Worm (Caenorhabditis elegans): ENCODE results near the gene C02E7.10.

DNA sequence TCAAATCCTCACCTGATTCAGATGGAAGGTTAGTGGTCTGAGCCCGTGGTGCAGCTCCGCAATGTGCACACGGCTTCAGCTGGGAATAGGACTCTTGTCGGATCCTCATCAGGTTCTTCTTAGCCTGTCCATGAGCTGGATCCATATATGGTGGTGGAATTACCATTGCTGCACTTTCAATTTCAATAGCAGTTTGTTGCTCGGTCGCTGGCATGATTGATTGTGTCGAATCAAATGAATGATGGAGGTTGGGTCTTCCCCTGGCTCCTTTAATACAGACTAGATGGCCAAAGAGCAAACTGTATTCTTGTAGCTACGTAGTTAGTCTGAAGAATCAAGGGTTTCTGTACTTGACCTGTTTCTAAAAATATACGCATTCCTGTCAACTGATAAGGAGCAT, at the start of gene C02E7.10:
- TF ChIP-seq elt-1 (tag; optimal IDR thresholded peaks at IDR 0.05; ENCODE audit: borderline replicate concordance, insufficient read depth) (no peak), nhr-12 (tag; optimal IDR thresholded peaks at IDR 0.05) (no peak), lin-32 (GFP tag; optimal IDR thresholded peaks at IDR 0.05) (no peak), blmp-1 (tag; optimal IDR thresholded peaks at IDR 0.05) (no peak), unc-62 (GFP tag; optimal IDR thresholded peaks at IDR 0.05) (no peak), nhr-76 (tag; optimal IDR thresholded peaks at IDR 0.05) (no peak), mab-5 (tag; optimal IDR thresholded peaks at IDR 0.05) (no peak), nhr-237 (tag; optimal IDR thresholded peaks at IDR 0.05) (no peak), snpc-4 (tag; optimal IDR thresholded peaks at IDR 0.05) (no peak), lsy-2 (tag; optimal IDR thresholded peaks at IDR 0.05) (no peak), unc-39 (tag; optimal IDR thresholded peaks at IDR 0.05) (no peak), sem-2 (GFP tag; optimal IDR thresholded peaks at IDR 0.05) (no peak), lin-13 (tag; optimal IDR thresholded peaks at IDR 0.05) (no peak)
